Worm (Caenorhabditis elegans) whole organism, late embryonic: ENCODE measurements around the gene F19H8.2.

Experiments
- ceh-22 ChIP-seq: sonication (generic microtip); optimal IDR thresholded peaks from 2 replicates; lab custom pipeline; 2017; ENCODE audit warnings: missing biosample characterization, missing genetic modification characterization
- ceh-24 ChIP-seq: sonication (generic microtip); optimal IDR thresholded peaks from 2 replicates; lab custom pipeline; 2016; ENCODE audit warnings: mild to moderate bottlenecking, missing genetic modification characterization, missing compliant biosample characterization
- ceh-34 ChIP-seq: sonication (generic microtip); optimal IDR thresholded peaks from 2 replicates; lab custom pipeline; 2016; ENCODE audit warnings: mild to moderate bottlenecking, missing genetic modification characterization, missing compliant biosample characterization
- ceh-9 ChIP-seq: sonication (generic microtip); optimal IDR thresholded peaks from 2 replicates; lab custom pipeline; 2016; ENCODE audit warnings: mild to moderate bottlenecking, missing genetic modification characterization, inconsistent platforms, missing compliant biosample characterization
- dve-1 ChIP-seq: sonication (generic microtip); optimal IDR thresholded peaks from 2 replicates; lab custom pipeline; 2017; ENCODE audit warnings: antibody characterized with exemption, mild to moderate bottlenecking, missing genetic modification characterization, missing compliant biosample characterization
- elt-4 ChIP-seq: sonication (generic microtip); optimal IDR thresholded peaks from 2 replicates; lab custom pipeline; 2016; ENCODE audit warnings: missing genetic modification characterization, missing compliant biosample characterization
- gmeb-2 ChIP-seq: sonication (generic microtip); optimal IDR thresholded peaks from 2 replicates; lab custom pipeline; 2016; ENCODE audit warnings: missing genetic modification characterization, inconsistent platforms, missing compliant biosample characterization
- nhr-11 ChIP-seq: fragments of 150-350 bp; optimal IDR thresholded peaks from 2 replicates; lab custom pipeline; 2014; ENCODE audit warnings: missing biosample characterization, missing genetic modification characterization
- nhr-232 ChIP-seq: sonication (generic microtip); optimal IDR thresholded peaks from 2 replicates; lab custom pipeline; 2016; ENCODE audit warnings: missing genetic modification characterization, missing compliant biosample characterization
- pqm-1 ChIP-seq: sonication (generic microtip); optimal IDR thresholded peaks from 2 replicates; lab custom pipeline; 2016; ENCODE audit warnings: missing genetic modification characterization, missing compliant biosample characterization
- sdc-2 ChIP-seq: sonication (generic microtip); optimal IDR thresholded peaks from 2 replicates; lab custom pipeline; 2016; ENCODE audit warnings: missing genotype, missing genetic modification characterization, missing compliant biosample characterization
- tbx-2 ChIP-seq: sonication (generic microtip); optimal IDR thresholded peaks from 2 replicates; lab custom pipeline; 2016; ENCODE audit warnings: missing genetic modification characterization, missing compliant biosample characterization
- ttx-3 ChIP-seq: sonication (generic microtip); optimal IDR thresholded peaks from 2 replicates; lab custom pipeline; 2016; ENCODE audit warnings: missing genetic modification reagents, missing genetic modification characterization, missing compliant biosample characterization

ce11 chrII:14591699-14592098 lies 14.0 kb downstream of the F19H8.2 start, which contains the start of gene C01G12.7:
- no peak for TF ChIP-seq nhr-11 (tag; lab: Kevin White, UChicago)
- TF ChIP-seq ttx-3 (tag; lab: Kevin White, UChicago) = no peak
- TF ChIP-seq pqm-1 = no peak
- TF ChIP-seq ceh-9 (tag; lab: Kevin White, UChicago) = no peak
- no peak for TF ChIP-seq elt-4 (tag; lab: Kevin White, UChicago)
- TF ChIP-seq ceh-22 (tag; lab: Kevin White, UChicago) = no peak
- TF ChIP-seq nhr-232 = no peak
- no peak for TF ChIP-seq ceh-34 (tag; lab: Kevin White, UChicago)
- no peak for TF ChIP-seq sdc-2 (tag; lab: Kevin White, UChicago)
- TF ChIP-seq ceh-24 (tag; lab: Kevin White, UChicago) = no peak
- TF ChIP-seq tbx-2 (tag; lab: Kevin White, UChicago) = no peak
- no peak for TF ChIP-seq dve-1 (tag; lab: Kevin White, UChicago)
- no peak for TF ChIP-seq gmeb-2 (tag; lab: Kevin White, UChicago)
